Fruit fly (Drosophila melanogaster) whole organism, wandering third instar larva: ENCODE measurements around the gene CG7914.

ENCODE experiments used
- Abd-B ChIP-seq: fragments of >200 bp; optimal IDR thresholded peaks from 2 replicates; lab custom pipeline; 2017; ENCODE audit warnings: missing biosample characterization, missing genetic modification characterization
- CG32264 ChIP-seq: fragments of 200-800 bp; sonication (Bioruptor generic); optimal IDR thresholded peaks from 2 replicates; lab custom pipeline; 2016; ENCODE audit warnings: missing biosample characterization, missing genetic modification characterization
- Dfd ChIP-seq: fragments of >200 bp; optimal IDR thresholded peaks from 2 replicates; lab custom pipeline; 2017; ENCODE audit warnings: missing biosample characterization, missing genetic modification characterization
- Dif ChIP-seq: fragments of 200-275, 200-300 bp; sonication (Bioruptor generic); optimal IDR thresholded peaks from 2 replicates; lab custom pipeline; 2018; ENCODE audit warnings: missing biosample characterization, missing genetic modification characterization; ENCODE audit not compliant: partially characterized antibody
- GATAd ChIP-seq: sonication (Bioruptor generic); optimal IDR thresholded peaks from 2 replicates; lab custom pipeline; 2016; ENCODE audit warnings: missing biosample characterization, missing genetic modification characterization
- HLH106 ChIP-seq: fragments of 200-800 bp; optimal IDR thresholded peaks from 3 replicates; lab custom pipeline; 2019; ENCODE audit warnings: missing biosample characterization, mild to moderate bottlenecking, missing genetic modification characterization, moderate library complexity
- Hnf4 ChIP-seq: fragments of 200-800 bp; sonication (Bioruptor generic); optimal IDR thresholded peaks from 2 replicates; lab custom pipeline; 2016; ENCODE audit warnings: missing biosample characterization, mild to moderate bottlenecking, missing genetic modification characterization
- Hr78 ChIP-seq: fragments of >200 bp; optimal IDR thresholded peaks from 2 replicates; lab custom pipeline; 2017; ENCODE audit warnings: missing biosample characterization, missing genetic modification characterization
- Hr83 ChIP-seq: fragments of 200-300 bp; sonication (Bioruptor generic); optimal IDR thresholded peaks from 2 replicates; lab custom pipeline; 2016; ENCODE audit warnings: missing biosample characterization, mild to moderate bottlenecking, missing genetic modification characterization, moderate library complexity; ENCODE audit not compliant: poor library complexity, severe bottlenecking
- Jra ChIP-seq: sonication (Bioruptor generic); optimal IDR thresholded peaks from 2 replicates; lab custom pipeline; 2016; ENCODE audit warnings: missing biosample characterization, missing genetic modification characterization
- Mio ChIP-seq: sonication (Bioruptor generic); optimal IDR thresholded peaks from 2 replicates; lab custom pipeline; 2016; ENCODE audit warnings: missing biosample characterization, missing genetic modification characterization
- Myc ChIP-seq: fragments of >200 bp; optimal IDR thresholded peaks from 2 replicates; lab custom pipeline; 2017
- N ChIP-seq: fragments of >200 bp; optimal IDR thresholded peaks from 2 replicates; lab custom pipeline; 2018; ENCODE audit warnings: missing biosample characterization, missing external identifiers, missing genetic modification characterization
- OdsH ChIP-seq: fragments of 200-800 bp; sonication (Bioruptor generic); optimal IDR thresholded peaks from 2 replicates; lab custom pipeline; 2016; ENCODE audit warnings: missing biosample characterization, mild to moderate bottlenecking, missing genetic modification characterization
- Sp1 ChIP-seq: fragments of 200-800 bp; sonication (Bioruptor generic); optimal IDR thresholded peaks from 3 replicates; lab custom pipeline; 2019; ENCODE audit warnings: missing biosample characterization, mild to moderate bottlenecking, missing genetic modification characterization, moderate library complexity
- Vsx2 ChIP-seq: fragments of 200-300, 225-300 bp; sonication (Bioruptor generic); optimal IDR thresholded peaks from 2 replicates; lab custom pipeline; 2018; ENCODE audit warnings: missing biosample characterization, missing genetic modification characterization; ENCODE audit not compliant: partially characterized antibody
- br ChIP-seq: fragments of 200-800 bp; sonication (Bioruptor generic); optimal IDR thresholded peaks from 2 replicates; lab custom pipeline; 2016; ENCODE audit warnings: missing biosample characterization, missing genetic modification characterization
- brk ChIP-seq: fragments of 200-800 bp; sonication (Bioruptor generic); optimal IDR thresholded peaks from 2 replicates; lab custom pipeline; 2016; ENCODE audit warnings: missing biosample characterization, mild to moderate bottlenecking, missing genetic modification characterization
- dl ChIP-seq, 2 experiments: fragments of 175-275, 200-275 bp in 1 of 2; fragments of 200-275 bp in 1 of 2; sonication (Bioruptor generic); optimal IDR thresholded peaks; lab custom pipeline; 2018; ENCODE audit warnings: mild to moderate bottlenecking in 2 of 2, missing biosample characterization in 2 of 2, missing genetic modification characterization in 2 of 2, moderate library complexity in 2 of 2; ENCODE audit not compliant: partially characterized antibody in 2 of 2, insufficient read depth in 1 of 2
- dmrt93B ChIP-seq: fragments of 200-800 bp; sonication (Bioruptor generic); optimal IDR thresholded peaks from 2 replicates; lab custom pipeline; 2018; ENCODE audit warnings: missing biosample characterization, mild to moderate bottlenecking, missing genetic modification characterization
- dsf ChIP-seq: sonication (Bioruptor generic); optimal IDR thresholded peaks from 2 replicates; lab custom pipeline; 2016; ENCODE audit warnings: missing biosample characterization, missing genetic modification characterization, borderline replicate concordance
- ey ChIP-seq: fragments of 200-800 bp; sonication (Bioruptor generic); optimal IDR thresholded peaks from 2 replicates; lab custom pipeline; 2016; ENCODE audit warnings: missing biosample characterization, missing genetic modification characterization
- foxo ChIP-seq, 2 experiments: fragments of 200-800 bp; sonication (Bioruptor generic); optimal IDR thresholded peaks; 2 replicates in 1 of 2; 3 replicates in 1 of 2; lab custom pipeline; 2016 to 2017; ENCODE audit warnings: missing biosample characterization in 2 of 2, missing genetic modification characterization in 2 of 2
- fru ChIP-seq: fragments of 200-800 bp; sonication (Bioruptor generic); optimal IDR thresholded peaks from 3 replicates; lab custom pipeline; 2016; ENCODE audit warnings: missing biosample characterization, mild to moderate bottlenecking, missing genetic modification characterization
- h ChIP-seq: fragments of 200-800 bp; sonication (Bioruptor generic); optimal IDR thresholded peaks from 3 replicates; lab custom pipeline; 2016; ENCODE audit warnings: missing biosample characterization, mild to moderate bottlenecking, missing genetic modification characterization
- jim ChIP-seq: fragments of 175-275, 200-325 bp; sonication (Bioruptor generic); optimal IDR thresholded peaks from 2 replicates; lab custom pipeline; 2016; ENCODE audit warnings: missing biosample characterization, mild to moderate bottlenecking, missing genetic modification characterization
- lola ChIP-seq: fragments of >200 bp; optimal IDR thresholded peaks from 2 replicates; lab custom pipeline; 2017; ENCODE audit warnings: missing biosample characterization, missing genetic modification characterization
- pan ChIP-seq: fragments of >200 bp; optimal IDR thresholded peaks from 2 replicates; lab custom pipeline; 2017
- psq ChIP-seq: fragments of 200-800 bp; sonication (Bioruptor generic); optimal IDR thresholded peaks from 3 replicates; lab custom pipeline; 2017; ENCODE audit warnings: missing biosample characterization, mild to moderate bottlenecking, missing genetic modification characterization, moderate library complexity
- rgr ChIP-seq: fragments of 200-800 bp; sonication (Bioruptor generic); optimal IDR thresholded peaks from 3 replicates; lab custom pipeline; 2016; ENCODE audit warnings: missing biosample characterization, mild to moderate bottlenecking, missing genetic modification characterization
- sage ChIP-seq: fragments of 200-800 bp; sonication (Bioruptor generic); optimal IDR thresholded peaks from 2 replicates; lab custom pipeline; 2016; ENCODE audit warnings: missing biosample characterization, mild to moderate bottlenecking, missing genetic modification characterization
- sv ChIP-seq: fragments of 200-800 bp; sonication (Bioruptor generic); optimal IDR thresholded peaks from 3 replicates; lab custom pipeline; 2016; ENCODE audit warnings: missing biosample characterization, missing genetic modification characterization
- tai ChIP-seq: sonication (Bioruptor generic); optimal IDR thresholded peaks from 2 replicates; lab custom pipeline; 2016; ENCODE audit warnings: missing biosample characterization, missing genetic modification characterization
- usp ChIP-seq: fragments of >200 bp; optimal IDR thresholded peaks from 2 replicates; lab custom pipeline; 2017; ENCODE audit warnings: missing biosample characterization, missing genetic modification characterization
- woc ChIP-seq: sonication (Bioruptor generic); optimal IDR thresholded peaks from 2 replicates; lab custom pipeline; 2016; ENCODE audit warnings: missing biosample characterization, mild to moderate bottlenecking, missing genetic modification characterization

CG7914 gene

dm6 chrX:19224580-19225303, 31.5 kb upstream of the CG7914 start:
- TF ChIP-seq Jra (GFP tag; lab: Kevin White, UChicago) (no peak), Hr83 (GFP tag; lab: Kevin White, UChicago) (no peak), HLH106 (no peak), lola (GFP tag; lab: Kevin White, UChicago) (no peak), Sp1 (GFP tag; lab: Kevin White, UChicago) (peak; percentile 37), Abd-B (GFP tag; lab: Kevin White, UChicago) (no peak), woc (GFP tag; lab: Kevin White, UChicago) (no peak), N (GFP tag; lab: Kevin White, UChicago) (no peak), br (GFP tag; lab: Kevin White, UChicago) (no peak), Hnf4 (no peak), fru (no peak), Hr78 (GFP tag; lab: Kevin White, UChicago) (no peak), GATAd (GFP tag; lab: Kevin White, UChicago) (no peak), psq (GFP tag; lab: Kevin White, UChicago) (peak; percentile 47), dsf (no peak), foxo (GFP tag; optimal IDR thresholded peaks at IDR 0.05; lab: Kevin White, UChicago) (peak in 1 of 2 experiments; percentile 32), rgr (GFP tag; lab: Kevin White, UChicago) (no peak), dmrt93B (GFP tag; lab: Kevin White, UChicago) (no peak), sv (GFP tag; lab: Kevin White, UChicago) (no peak)

- TF ChIP-seq GATAd (GFP tag; lab: Kevin White, UChicago), result no peak
- TF ChIP-seq dsf, result no peak
- TF ChIP-seq dl (GFP tag; optimal IDR thresholded peaks at IDR 0.05; lab: Kevin White, UChicago; ENCODE audit: insufficient read depth in 1 of 2, partially characterized antibody in 2 of 2), result no peak
- TF ChIP-seq brk, result no peak
- no peak for TF ChIP-seq Abd-B (GFP tag; lab: Kevin White, UChicago)
- no peak for TF ChIP-seq usp (GFP tag; lab: Kevin White, UChicago)
- no peak for TF ChIP-seq foxo (GFP tag; optimal IDR thresholded peaks at IDR 0.05; lab: Kevin White, UChicago)
- no peak for TF ChIP-seq sv (GFP tag; lab: Kevin White, UChicago)
- no peak for TF ChIP-seq Dfd (GFP tag; lab: Kevin White, UChicago)
Observed at dm6 chrX:19220963-19221572, 27.8 kb upstream of the CG7914 start.

dm6 chrX:19220415-19220814, 27.2 kb upstream of the CG7914 start, which contains the start of gene CG7884:
Gene CG7884, plus strand, starts transcription at chrX:19220622.
- peak; percentile 90 for TF ChIP-seq Dif (GFP tag; lab: Kevin White, UChicago)
- TF ChIP-seq jim (GFP tag; lab: Kevin White, UChicago), result no peak
- peak; percentile 68 for TF ChIP-seq dl (GFP tag; optimal IDR thresholded peaks at IDR 0.05; lab: Kevin White, UChicago; ENCODE audit: insufficient read depth in 1 of 2, partially characterized antibody in 2 of 2)
- no peak for TF ChIP-seq Jra (GFP tag; lab: Kevin White, UChicago)
- no peak for TF ChIP-seq Hr83 (GFP tag; lab: Kevin White, UChicago)
- TF ChIP-seq tai (GFP tag; lab: Kevin White, UChicago), result no peak
- TF ChIP-seq Vsx2 (GFP tag; lab: Kevin White, UChicago), result peak; percentile 46
- no peak for TF ChIP-seq sage (GFP tag; lab: Kevin White, UChicago)

- TF ChIP-seq Mio, result no peak
- peak; percentile 64 for TF ChIP-seq Vsx2 (GFP tag; lab: Kevin White, UChicago)
Observed at dm6 chrX:19216671-19217070, 23.4 kb upstream of the CG7914 start.

- TF ChIP-seq sv (GFP tag; lab: Kevin White, UChicago), result no peak
- no peak for TF ChIP-seq h (GFP tag; lab: Kevin White, UChicago)
- TF ChIP-seq Sp1 (GFP tag; lab: Kevin White, UChicago), result no peak
- TF ChIP-seq ey (GFP tag; lab: Kevin White, UChicago), result no peak
- no peak for TF ChIP-seq OdsH (GFP tag; lab: Kevin White, UChicago)
- no peak for TF ChIP-seq dsf
- no peak for TF ChIP-seq dmrt93B (GFP tag; lab: Kevin White, UChicago)
- TF ChIP-seq rgr (GFP tag; lab: Kevin White, UChicago), result no peak
- no peak for TF ChIP-seq CG32264
- no peak for TF ChIP-seq foxo (GFP tag; optimal IDR thresholded peaks at IDR 0.05; lab: Kevin White, UChicago)
- no peak for TF ChIP-seq pan (lab: Kevin White, UChicago)
- no peak for TF ChIP-seq Dif (GFP tag; lab: Kevin White, UChicago)
- TF ChIP-seq Hnf4, result no peak
- no peak for TF ChIP-seq Myc
- TF ChIP-seq brk, result no peak
- no peak for TF ChIP-seq sage (GFP tag; lab: Kevin White, UChicago)
Observed at dm6 chrX:19215215-19215614, 22.0 kb upstream of the CG7914 start, which contains the start of gene Muc18B. Gene Muc18B, plus strand, starts transcription at chrX:19215515.
